Worm (Caenorhabditis elegans) whole organism, late embryonic: Measurements from ENCODE around the gene chil-14.

ENCODE experiments used
- C08G9.2 ChIP-seq: sonication (generic microtip); optimal IDR thresholded peaks from 2 replicates; lab custom pipeline; 2016; ENCODE audit warnings: mild to moderate bottlenecking, missing genetic modification characterization, moderate library complexity, missing compliant biosample characterization
- F13H6.1 ChIP-seq: sonication (generic microtip); optimal IDR thresholded peaks from 2 replicates; lab custom pipeline; 2016; ENCODE audit warnings: missing genetic modification characterization, missing compliant biosample characterization
- K02D7.2 ChIP-seq: sonication (generic microtip); optimal IDR thresholded peaks from 2 replicates; lab custom pipeline; 2017; ENCODE audit warnings: mild to moderate bottlenecking, missing genetic modification characterization, missing compliant biosample characterization
- K09A11.1 ChIP-seq: sonication (generic microtip); optimal IDR thresholded peaks from 2 replicates; lab custom pipeline; 2017; ENCODE audit warnings: antibody characterized with exemption, mild to moderate bottlenecking, missing genetic modification characterization, missing compliant biosample characterization; ENCODE audit not compliant: insufficient read depth
- T23F11.4 ChIP-seq: fragments of 200-800 bp; sonication (Bioruptor generic); optimal IDR thresholded peaks from 2 replicates; lab custom pipeline; 2018; ENCODE audit warnings: mild to moderate bottlenecking, missing genetic modification characterization, missing compliant biosample characterization
- ceh-19 ChIP-seq: fragments of 200-800 bp; sonication (Bioruptor generic); optimal IDR thresholded peaks from 2 replicates; lab custom pipeline; 2018; ENCODE audit warnings: mild to moderate bottlenecking, missing genetic modification characterization, missing compliant biosample characterization
- ceh-24 ChIP-seq: sonication (generic microtip); optimal IDR thresholded peaks from 2 replicates; lab custom pipeline; 2016; ENCODE audit warnings: mild to moderate bottlenecking, missing genetic modification characterization, missing compliant biosample characterization
- ceh-31 ChIP-seq: sonication (generic microtip); optimal IDR thresholded peaks from 2 replicates; lab custom pipeline; 2016; ENCODE audit warnings: missing genetic modification characterization, missing compliant biosample characterization
- ceh-45 ChIP-seq: fragments of 200-800 bp; sonication (Bioruptor generic); IDR thresholded peaks from 2 replicates; pipeline ENCODE4 v1.3.6; 2022; ENCODE audit warnings: missing genetic modification reagents, missing genetic modification characterization, missing compliant biosample characterization
- ceh-48 ChIP-seq: sonication (generic microtip); optimal IDR thresholded peaks from 2 replicates; lab custom pipeline; 2016; ENCODE audit warnings: missing genetic modification characterization, inconsistent platforms, missing compliant biosample characterization
- dve-1 ChIP-seq: sonication (generic microtip); optimal IDR thresholded peaks from 2 replicates; lab custom pipeline; 2017; ENCODE audit warnings: antibody characterized with exemption, mild to moderate bottlenecking, missing genetic modification characterization, missing compliant biosample characterization
- elt-2 ChIP-seq: sonication (generic microtip); optimal IDR thresholded peaks from 2 replicates; lab custom pipeline; 2016; ENCODE audit warnings: missing genetic modification reagents, missing genetic modification characterization, missing compliant biosample characterization
- fax-1 ChIP-seq: sonication (generic microtip); optimal IDR thresholded peaks from 2 replicates; lab custom pipeline; 2016; ENCODE audit warnings: missing genotype, missing genetic modification characterization, missing compliant biosample characterization
- fkh-10 ChIP-seq: fragments of 150-350 bp; optimal IDR thresholded peaks from 2 replicates; lab custom pipeline; 2014; ENCODE audit warnings: missing biosample characterization, missing genetic modification reagents, missing genetic modification characterization
- gmeb-2 ChIP-seq: sonication (generic microtip); optimal IDR thresholded peaks from 2 replicates; lab custom pipeline; 2016; ENCODE audit warnings: missing genetic modification characterization, inconsistent platforms, missing compliant biosample characterization
- hlh-13 ChIP-seq: fragments of 200-800 bp; sonication (Bioruptor generic); optimal IDR thresholded peaks from 2 replicates; lab custom pipeline; 2018; ENCODE audit warnings: mild to moderate bottlenecking, missing genetic modification characterization, missing compliant biosample characterization
- hlh-15 ChIP-seq: sonication (generic microtip); optimal IDR thresholded peaks from 2 replicates; lab custom pipeline; 2016; ENCODE audit warnings: missing genetic modification characterization, missing compliant biosample characterization
- hlh-8 ChIP-seq: sonication (generic microtip); optimal IDR thresholded peaks from 2 replicates; lab custom pipeline; 2016; ENCODE audit warnings: missing genotype, missing genetic modification characterization, missing compliant biosample characterization
- lin-11 ChIP-seq: fragments of 200-800 bp; sonication (Bioruptor generic); optimal IDR thresholded peaks from 2 replicates; lab custom pipeline; 2018; ENCODE audit warnings: mild to moderate bottlenecking, missing genetic modification characterization, missing compliant biosample characterization
- nhr-11 ChIP-seq: fragments of 150-350 bp; optimal IDR thresholded peaks from 2 replicates; lab custom pipeline; 2014; ENCODE audit warnings: missing biosample characterization, missing genetic modification characterization
- nhr-232 ChIP-seq: sonication (generic microtip); optimal IDR thresholded peaks from 2 replicates; lab custom pipeline; 2016; ENCODE audit warnings: missing genetic modification characterization, missing compliant biosample characterization
- odd-2 ChIP-seq: sonication (generic microtip); optimal IDR thresholded peaks from 2 replicates; lab custom pipeline; 2017; ENCODE audit warnings: antibody characterized with exemption, mild to moderate bottlenecking, missing genetic modification characterization, missing compliant biosample characterization
- pag-3 ChIP-seq: sonication (generic microtip); optimal IDR thresholded peaks from 2 replicates; lab custom pipeline; 2016; ENCODE audit warnings: missing compliant biosample characterization, missing genetic modification characterization, borderline replicate concordance
- pax-1 ChIP-seq: fragments of 150-350 bp; optimal IDR thresholded peaks from 2 replicates; lab custom pipeline; 2014; ENCODE audit warnings: missing biosample characterization, missing genetic modification characterization
- pha-2 ChIP-seq: sonication (generic microtip); optimal IDR thresholded peaks from 2 replicates; lab custom pipeline; 2017; ENCODE audit warnings: mild to moderate bottlenecking, missing genetic modification characterization, missing compliant biosample characterization
- sdc-2 ChIP-seq: sonication (generic microtip); optimal IDR thresholded peaks from 2 replicates; lab custom pipeline; 2016; ENCODE audit warnings: missing genotype, missing genetic modification characterization, missing compliant biosample characterization
- sox-2 ChIP-seq: fragments of 200-800 bp; sonication (Bioruptor generic); IDR thresholded peaks from 2 replicates; pipeline ENCODE4 v1.3.6; 2022; ENCODE audit warnings: missing genetic modification reagents, missing genetic modification characterization, missing compliant biosample characterization
- tbx-2 ChIP-seq: sonication (generic microtip); optimal IDR thresholded peaks from 2 replicates; lab custom pipeline; 2016; ENCODE audit warnings: missing genetic modification characterization, missing compliant biosample characterization
- tbx-7 ChIP-seq: sonication (generic microtip); optimal IDR thresholded peaks from 2 replicates; lab custom pipeline; 2016; ENCODE audit warnings: missing genotype, missing genetic modification characterization, missing compliant biosample characterization
- ttx-3 ChIP-seq: sonication (generic microtip); optimal IDR thresholded peaks from 2 replicates; lab custom pipeline; 2016; ENCODE audit warnings: missing genetic modification reagents, missing genetic modification characterization, missing compliant biosample characterization
- unc-3 ChIP-seq, 2 experiments: fragments of 200-800 bp in 1 of 2; sonication (Bioruptor generic) in 1 of 2; sonication (generic microtip) in 1 of 2; conservative IDR thresholded peaks in 1 of 2; optimal IDR thresholded peaks in 1 of 2; 2 replicates each; pipeline versions ENCODE4 v1.3.6 to Lab custom; 2016 to 2022; ENCODE audit warnings: missing compliant biosample characterization in 2 of 2, missing genetic modification characterization in 2 of 2, missing genetic modification reagents in 1 of 2
- unc-55 ChIP-seq: sonication (generic microtip); optimal IDR thresholded peaks from 2 replicates; lab custom pipeline; 2017; ENCODE audit warnings: missing biosample characterization, missing genetic modification reagents, missing genetic modification characterization
- zip-5 ChIP-seq: sonication (generic microtip); optimal IDR thresholded peaks from 2 replicates; lab custom pipeline; 2016; ENCODE audit warnings: missing genetic modification characterization, missing compliant biosample characterization
- ztf-16 ChIP-seq: sonication (generic microtip); optimal IDR thresholded peaks from 2 replicates; lab custom pipeline; 2017; ENCODE audit warnings: missing genetic modification characterization, missing compliant biosample characterization

chil-14 gene

ce11 chrV:1432500-1433418 is 22.1 kb upstream of the chil-14 start:
- TF ChIP-seq elt-2: peak; percentile 75
- no peak for TF ChIP-seq sox-2 (GFP tag; lab: Robert Waterston, UW)
- no peak for TF ChIP-seq pha-2 (tag; lab: Kevin White, UChicago)

- no peak for TF ChIP-seq ceh-31
- no peak for TF ChIP-seq K02D7.2 (tag; lab: Kevin White, UChicago)
- TF ChIP-seq T23F11.4 (GFP tag; lab: Kevin White, UChicago): no peak
- TF ChIP-seq pax-1 (tag; lab: Kevin White, UChicago): no peak
- no peak for TF ChIP-seq ttx-3
- no peak for TF ChIP-seq ceh-24 (tag; lab: Kevin White, UChicago)
- no peak for TF ChIP-seq gmeb-2 (tag; lab: Kevin White, UChicago)
- no peak for TF ChIP-seq tbx-2
- no peak for TF ChIP-seq ztf-16 (tag; lab: Kevin White, UChicago)
- no peak for TF ChIP-seq C08G9.2
- no peak for TF ChIP-seq ceh-19 (GFP tag; lab: Kevin White, UChicago)
- no peak for TF ChIP-seq hlh-8 (tag; lab: Kevin White, UChicago)
- no peak for TF ChIP-seq pag-3 (tag; lab: Kevin White, UChicago)
- TF ChIP-seq hlh-13 (GFP tag; lab: Kevin White, UChicago): no peak
- no peak for TF ChIP-seq dve-1 (tag; lab: Kevin White, UChicago)
- TF ChIP-seq ceh-45 (GFP tag; lab: Robert Waterston, UW): no peak
- no peak for TF ChIP-seq tbx-7 (tag; lab: Kevin White, UChicago)
- no peak for TF ChIP-seq unc-3 (GFP tag; conservative IDR thresholded peaks at IDR 0.05; lab: Robert Waterston, UW)
- TF ChIP-seq unc-3 (tag; optimal IDR thresholded peaks at IDR 0.05; lab: Kevin White, UChicago): no peak
- no peak for TF ChIP-seq zip-5 (tag; lab: Kevin White, UChicago)
- TF ChIP-seq ceh-48: no peak
Measured at ce11 chrV:1433419-1433765, 21.5 kb upstream of the chil-14 start.

- no peak for TF ChIP-seq F13H6.1 (tag; lab: Kevin White, UChicago)
- TF ChIP-seq sdc-2 (tag; lab: Kevin White, UChicago): no peak
- no peak for TF ChIP-seq elt-2
- no peak for TF ChIP-seq pha-2 (tag; lab: Kevin White, UChicago)
- TF ChIP-seq nhr-11 (tag; lab: Kevin White, UChicago): no peak
- TF ChIP-seq fax-1 (tag; lab: Kevin White, UChicago): no peak
- no peak for TF ChIP-seq lin-11 (tag; lab: Kevin White, UChicago)
- TF ChIP-seq hlh-15: no peak
- no peak for TF ChIP-seq sox-2 (GFP tag; lab: Robert Waterston, UW)
- TF ChIP-seq ttx-3: no peak
- TF ChIP-seq unc-55 (GFP tag; lab: Kevin White, UChicago): no peak
- TF ChIP-seq fkh-10 (GFP tag; lab: Kevin White, UChicago): no peak
- TF ChIP-seq odd-2 (tag; lab: Kevin White, UChicago): no peak
- TF ChIP-seq K09A11.1: no peak
Measured at ce11 chrV:1434398-1434797, 20.5 kb upstream of the chil-14 start.

ce11 chrV:1435106-1435505 is 19.8 kb upstream of the chil-14 start:
- TF ChIP-seq nhr-232 (tag; lab: Kevin White, UChicago) (no peak), odd-2 (tag; lab: Kevin White, UChicago) (no peak)
